Worm (Caenorhabditis elegans) whole organism, young adult: Measurements from ENCODE around the gene Y94H6A.2.
"Not testable (repeated sequence)": the region's sequence is repeated elsewhere in the genome, so short reads cannot be mapped to it uniquely, and the experiment has no call there.

Source experiments
- F23B12.7 ChIP-seq: sonication (generic microtip); optimal IDR thresholded peaks from 2 replicates; lab custom pipeline; 2017; ENCODE audit warnings: missing genetic modification characterization, mild to moderate bottlenecking, missing compliant biosample characterization, antibody characterized with exemption, moderate library complexity; ENCODE audit not compliant: insufficient read depth
- F39B2.1 ChIP-seq: fragments of 200-800 bp; sonication (Bioruptor generic); IDR thresholded peaks from 2 replicates; pipeline ENCODE4 v1.3.6; 2022; ENCODE audit warnings: missing genetic modification reagents, missing genetic modification characterization, missing compliant biosample characterization
- F52B5.7 ChIP-seq: sonication (generic microtip); optimal IDR thresholded peaks from 2 replicates; lab custom pipeline; 2016; ENCODE audit warnings: mild to moderate bottlenecking, missing genetic modification characterization, missing compliant biosample characterization
- F55B11.4 ChIP-seq: sonication (generic microtip); optimal IDR thresholded peaks from 2 replicates; lab custom pipeline; 2016; ENCODE audit warnings: missing compliant biosample characterization, missing genetic modification characterization, borderline replicate concordance; ENCODE audit not compliant: insufficient read depth
- F57A8.1 ChIP-seq: fragments of 200-800 bp; sonication (Bioruptor generic); optimal IDR thresholded peaks from 2 replicates; lab custom pipeline; 2018; ENCODE audit warnings: mild to moderate bottlenecking, missing genetic modification characterization, moderate library complexity, missing compliant biosample characterization
- F57C9.4 ChIP-seq: sonication (generic microtip); optimal IDR thresholded peaks from 2 replicates; lab custom pipeline; 2017; ENCODE audit warnings: mild to moderate bottlenecking, missing genetic modification characterization, missing compliant biosample characterization
- K12H6.12 ChIP-seq: fragments of 200-800 bp; sonication (Bioruptor generic); optimal IDR thresholded peaks from 2 replicates; lab custom pipeline; 2018; ENCODE audit warnings: mild to moderate bottlenecking, missing genetic modification characterization, missing compliant biosample characterization
- Y67H2A.10 ChIP-seq: fragments of 200-800 bp; sonication (Bioruptor generic); conservative IDR thresholded peaks from 2 replicates; pipeline ENCODE4 v1.3.6; 2022; ENCODE audit warnings: missing genetic modification reagents, missing genetic modification characterization, missing compliant biosample characterization
- ama-1 ChIP-seq, 3 experiments: fragments of 150-350 bp in 1 of 3; sonication (generic microtip) in 2 of 3; optimal IDR thresholded peaks; 2 replicates each; lab custom pipeline; 2014 to 2018; ENCODE audit warnings: missing biosample characterization in 2 of 3, missing genetic modification characterization in 2 of 3, missing genetic modification reagents in 2 of 3
- attf-3 ChIP-seq: fragments of 200-800 bp; sonication (Bioruptor generic); conservative IDR thresholded peaks from 2 replicates; pipeline ENCODE4 v1.3.6; 2022; ENCODE audit warnings: missing genetic modification reagents, missing genetic modification characterization, missing compliant biosample characterization
- attf-6 ChIP-seq: fragments of 200-800 bp; sonication (Bioruptor generic); IDR thresholded peaks from 2 replicates; pipeline ENCODE4 v1.3.6; 2022; ENCODE audit warnings: missing genetic modification reagents, missing genetic modification characterization, missing compliant biosample characterization
- bed-1 ChIP-seq: fragments of 200-800 bp; sonication (Bioruptor generic); IDR thresholded peaks from 2 replicates; pipeline ENCODE4 v1.3.6; 2022; ENCODE audit warnings: missing genetic modification reagents, missing genetic modification characterization, missing compliant biosample characterization
- ccch-3 ChIP-seq: fragments of 200-800 bp; sonication (Bioruptor generic); optimal IDR thresholded peaks from 2 replicates; lab custom pipeline; 2018; ENCODE audit warnings: mild to moderate bottlenecking, missing genetic modification characterization, missing compliant biosample characterization
- ceh-100 ChIP-seq: fragments of 200-800 bp; sonication (Bioruptor generic); IDR thresholded peaks from 2 replicates; pipeline ENCODE4 v1.3.6; 2022; ENCODE audit warnings: missing genetic modification reagents, missing genetic modification characterization, missing compliant biosample characterization
- ceh-27 ChIP-seq: fragments of 200-800 bp; sonication (Bioruptor generic); optimal IDR thresholded peaks from 2 replicates; lab custom pipeline; 2018; ENCODE audit warnings: mild to moderate bottlenecking, missing genetic modification characterization, moderate library complexity, missing compliant biosample characterization
- dox-1 ChIP-seq: fragments of 200-800 bp; sonication (Bioruptor generic); IDR thresholded peaks from 2 replicates; pipeline ENCODE4 v1.3.6; 2022; ENCODE audit warnings: missing genetic modification reagents, missing genetic modification characterization, missing compliant biosample characterization
- dpff-1 ChIP-seq: sonication (generic microtip); optimal IDR thresholded peaks from 2 replicates; lab custom pipeline; 2017; ENCODE audit warnings: mild to moderate bottlenecking, missing genetic modification characterization, missing compliant biosample characterization
- efl-1 ChIP-seq: fragments of 150-350 bp; optimal IDR thresholded peaks from 2 replicates; lab custom pipeline; 2014; ENCODE audit warnings: missing biosample characterization, missing genetic modification reagents, missing genetic modification characterization
- egl-44 ChIP-seq: fragments of 200-800 bp; sonication (Bioruptor generic); IDR thresholded peaks from 2 replicates; pipeline ENCODE4 v1.3.6; 2022; ENCODE audit warnings: missing genetic modification reagents, missing genetic modification characterization, missing compliant biosample characterization
- hmg-20 ChIP-seq: fragments of 200-800 bp; sonication (Bioruptor generic); IDR thresholded peaks from 2 replicates; pipeline ENCODE4 v1.3.6; 2022; ENCODE audit warnings: missing genetic modification reagents, missing genetic modification characterization, missing compliant biosample characterization
- lag-1 ChIP-seq: fragments of 200-800 bp; sonication (Bioruptor generic); IDR thresholded peaks from 2 replicates; pipeline ENCODE4 v1.3.6; 2022; ENCODE audit warnings: missing genetic modification reagents, missing genetic modification characterization, missing compliant biosample characterization
- let-526 ChIP-seq: fragments of 200-800 bp; sonication (Bioruptor generic); IDR thresholded peaks from 2 replicates; pipeline ENCODE4 v1.3.6; 2022; ENCODE audit warnings: missing genetic modification reagents, missing genetic modification characterization, missing compliant biosample characterization
- lin-54 ChIP-seq: fragments of 200-800 bp; sonication (Bioruptor generic); optimal IDR thresholded peaks from 2 replicates; lab custom pipeline; 2018; ENCODE audit warnings: mild to moderate bottlenecking, missing genetic modification characterization, missing compliant biosample characterization
- madf-3 ChIP-seq: fragments of 200-800 bp; sonication (Bioruptor generic); IDR thresholded peaks from 2 replicates; pipeline ENCODE4 v1.3.6; 2022; ENCODE audit warnings: missing genetic modification reagents, missing genetic modification characterization, missing compliant biosample characterization
- madf-6 ChIP-seq: fragments of 200-800 bp; sonication (Bioruptor generic); IDR thresholded peaks from 2 replicates; pipeline ENCODE4 v1.3.6; 2022; ENCODE audit warnings: missing genetic modification reagents, missing genetic modification characterization, missing compliant biosample characterization
- mxl-1 ChIP-seq: sonication (generic microtip); optimal IDR thresholded peaks from 2 replicates; lab custom pipeline; 2016; ENCODE audit warnings: missing genetic modification characterization, missing compliant biosample characterization
- nfya-1 ChIP-seq: sonication (generic microtip); optimal IDR thresholded peaks from 2 replicates; lab custom pipeline; 2017; ENCODE audit warnings: antibody characterized with exemption, missing compliant biosample characterization, missing genetic modification characterization, borderline replicate concordance; ENCODE audit not compliant: insufficient read depth
- nhr-27 ChIP-seq: fragments of 200-800 bp; sonication (Bioruptor generic); optimal IDR thresholded peaks from 2 replicates; lab custom pipeline; 2018; ENCODE audit warnings: mild to moderate bottlenecking, missing genetic modification characterization, moderate library complexity, missing compliant biosample characterization
- pbrm-1 ChIP-seq: fragments of 200-800 bp; sonication (Bioruptor generic); IDR thresholded peaks from 2 replicates; pipeline ENCODE4 v1.3.6; 2022; ENCODE audit warnings: missing genetic modification reagents, missing genetic modification characterization, missing compliant biosample characterization
- rec-8 ChIP-seq, 2 experiments: sonication (generic microtip); optimal IDR thresholded peaks; 2 replicates each; lab custom pipeline; 2016; ENCODE audit warnings: mild to moderate bottlenecking in 2 of 2, missing genetic modification characterization in 2 of 2, missing genetic modification reagents in 2 of 2, missing genotype in 2 of 2, missing biosample characterization in 1 of 2, missing compliant biosample characterization in 1 of 2, moderate library complexity in 1 of 2
- repo-1 ChIP-seq: sonication (generic microtip); optimal IDR thresholded peaks from 2 replicates; lab custom pipeline; 2017; ENCODE audit warnings: mild to moderate bottlenecking, missing genetic modification characterization, missing compliant biosample characterization
- rpc-1 ChIP-seq, 2 experiments: fragments of 150-350 bp in 1 of 2; sonication (generic microtip) in 1 of 2; optimal IDR thresholded peaks; 2 replicates each; lab custom pipeline; 2014 to 2018; ENCODE audit warnings: missing biosample characterization in 1 of 2, missing genetic modification characterization in 1 of 2, missing genetic modification reagents in 1 of 2, missing genotype in 1 of 2
- sdz-38 ChIP-seq: sonication (generic microtip); optimal IDR thresholded peaks from 2 replicates; lab custom pipeline; 2016; ENCODE audit warnings: missing genotype, missing genetic modification characterization, missing compliant biosample characterization
- sea-2 ChIP-seq: fragments of 200-800 bp; sonication (Bioruptor generic); IDR thresholded peaks from 2 replicates; pipeline ENCODE4 v1.3.6; 2022; ENCODE audit warnings: missing genetic modification characterization, missing compliant biosample characterization
- snpc-3.4 ChIP-seq: sonication (generic microtip); optimal IDR thresholded peaks from 2 replicates; lab custom pipeline; 2017; ENCODE audit warnings: missing genetic modification characterization, mild to moderate bottlenecking, missing compliant biosample characterization, antibody characterized with exemption, moderate library complexity, missing genotype, missing genetic modification reagents
- somi-1 ChIP-seq: fragments of 200-800 bp; sonication (Bioruptor generic); optimal IDR thresholded peaks from 2 replicates; lab custom pipeline; 2018; ENCODE audit warnings: mild to moderate bottlenecking, missing genetic modification characterization, missing compliant biosample characterization
- xnd-1 ChIP-seq: sonication (generic microtip); optimal IDR thresholded peaks from 2 replicates; lab custom pipeline; 2016; ENCODE audit warnings: missing genotype, missing genetic modification reagents, missing genetic modification characterization, missing compliant biosample characterization
- ztf-18 ChIP-seq: sonication (generic microtip); optimal IDR thresholded peaks from 2 replicates; lab custom pipeline; 2016; ENCODE audit warnings: missing genotype, mild to moderate bottlenecking, missing genetic modification characterization, missing compliant biosample characterization
- ztf-26 ChIP-seq: sonication (generic microtip); optimal IDR thresholded peaks from 2 replicates; lab custom pipeline; 2017; ENCODE audit warnings: missing genetic modification characterization, missing compliant biosample characterization

The Y94H6A.2 gene

ce11 chrIV:2711122-2711669, 18.9 kb upstream of the Y94H6A.2 start (continued):
- peak; percentile 12 for TF ChIP-seq rpc-1 (optimal IDR thresholded peaks at IDR 0.05; lab: Kevin White, UChicago)
- no peak for TF ChIP-seq rpc-1 (tag; optimal IDR thresholded peaks at IDR 0.05; lab: Kevin White, UChicago)
- TF ChIP-seq nfya-1: no peak
- TF ChIP-seq K12H6.12 (tag; lab: Kevin White, UChicago): no peak
- no peak for TF ChIP-seq nhr-27 (tag; lab: Kevin White, UChicago)
- no peak for TF ChIP-seq dpff-1 (tag; lab: Kevin White, UChicago)

ce11 chrIV:2712935-2713334, 17.2 kb upstream of the Y94H6A.2 start, which contains the start of gene Y94H6A.12:
Y94H6A.12 (minus strand) TSS chrIV:2713035.
- TF ChIP-seq attf-3 (GFP tag; lab: Robert Waterston, UW): no peak
- TF ChIP-seq lin-54 (GFP tag; lab: Kevin White, UChicago): no peak
- TF ChIP-seq pbrm-1 (GFP tag; lab: Robert Waterston, UW): no peak
- no peak for TF ChIP-seq bed-1 (GFP tag; lab: Robert Waterston, UW)
- TF ChIP-seq F57C9.4 (tag; lab: Kevin White, UChicago): no peak
- no peak for TF ChIP-seq madf-6 (GFP tag; lab: Robert Waterston, UW)
- TF ChIP-seq egl-44 (GFP tag; lab: Robert Waterston, UW): no peak
- TF ChIP-seq K12H6.12 (tag; lab: Kevin White, UChicago): no peak
- no peak for TF ChIP-seq F52B5.7 (tag; lab: Kevin White, UChicago)
- no peak for TF ChIP-seq F39B2.1
- TF ChIP-seq snpc-3.4 (tag; lab: Kevin White, UChicago): no peak
- TF ChIP-seq, all 124 proteins: peak for 0

ce11 chrIV:2716474-2716873, 13.6 kb upstream of the Y94H6A.2 start, which contains the start of gene Y94H6A.7:
Y94H6A.7 (minus strand) TSS chrIV:2716574.
- TF ChIP-seq snpc-3.4 (tag; lab: Kevin White, UChicago); sea-2 (GFP tag; lab: Robert Waterston, UW); ccch-3 (GFP tag; lab: Kevin White, UChicago): not testable (repeated sequence)

- TF ChIP-seq F39B2.1; F55B11.4 (tag; lab: Kevin White, UChicago); ceh-100 (GFP tag; lab: Robert Waterston, UW): not testable (repeated sequence)
Measured at ce11 chrIV:2719734-2720133, 10.4 kb upstream of the Y94H6A.2 start, which contains the start of gene ndua-12. ndua-12 (minus strand) TSS chrIV:2719834.

ce11 chrIV:2725784-2726183, 4.3 kb upstream of the Y94H6A.2 start, which contains the start of gene ubxn-2:
ubxn-2 (minus strand) TSS chrIV:2725819.
- peak; percentile 59 for TF ChIP-seq repo-1 (tag; lab: Kevin White, UChicago)
- TF ChIP-seq dpff-1 (tag; lab: Kevin White, UChicago): no peak
- TF ChIP-seq ceh-27 (GFP tag; lab: Kevin White, UChicago): peak; percentile 26
- TF ChIP-seq let-526 (GFP tag; lab: Robert Waterston, UW): no peak
- TF ChIP-seq sdz-38 (tag; lab: Kevin White, UChicago): no peak
- TF ChIP-seq F23B12.7 (tag; lab: Kevin White, UChicago): peak; percentile 35
- TF ChIP-seq hmg-20 (GFP tag; lab: Robert Waterston, UW): peak; percentile 61; the same call in 1 of the 2 replicates
- peak; percentile 70 for TF ChIP-seq ztf-26 (tag; lab: Kevin White, UChicago)
- TF ChIP-seq attf-6 (GFP tag; lab: Robert Waterston, UW): 0 out of 2 replicates have a peak, but pooled peaks have one; percentile 33
- TF ChIP-seq rec-8 (tag; optimal IDR thresholded peaks at IDR 0.05; lab: Kevin White, UChicago): peak in 1 of 2 experiments; percentile 1
- TF ChIP-seq ama-1 (optimal IDR thresholded peaks at IDR 0.05; lab: Kevin White, UChicago): no peak
- TF ChIP-seq ama-1 (GFP tag; optimal IDR thresholded peaks at IDR 0.05; lab: Kevin White, UChicago): no peak
- TF ChIP-seq somi-1: no peak
- no peak for TF ChIP-seq mxl-1
- peak; percentile 83 for TF ChIP-seq dox-1 (GFP tag; lab: Robert Waterston, UW)
- no peak for TF ChIP-seq Y67H2A.10
- TF ChIP-seq madf-3 (GFP tag; lab: Robert Waterston, UW): 0 out of 2 replicates have a peak, but pooled peaks have one; percentile 60
- peak; percentile 34 for TF ChIP-seq xnd-1 (tag; lab: Kevin White, UChicago)
- no peak for TF ChIP-seq F57A8.1 (GFP tag; lab: Kevin White, UChicago)
- TF ChIP-seq ztf-18 (tag; lab: Kevin White, UChicago): peak; percentile 96
- TF ChIP-seq F39B2.1: no peak
- peak; percentile 31 for TF ChIP-seq efl-1 (GFP tag; lab: Kevin White, UChicago)
- no peak for TF ChIP-seq lag-1 (GFP tag; lab: Robert Waterston, UW)
